Fruit fly (Drosophila melanogaster): Measurements from ENCODE around the gene Tgs1.
A peak's percentile ranks its signal among the peaks of the same experiment; 100 is the strongest.

The Tgs1 gene

dm6 chr3R:18298900-18299321, 43.6 kb downstream of the Tgs1 start, which contains the start of gene Dlc90F (continued):
- TF ChIP-seq tll (GFP tag; optimal IDR thresholded peaks at IDR 0.05) (peak; percentile 7 to 56), CG9876 (GFP tag; optimal IDR thresholded peaks at IDR 0.05) (peak; percentile 82), row (GFP tag; IDR thresholded peaks at IDR 0.05) (peak; percentile 89), CG8089 (GFP tag; optimal IDR thresholded peaks at IDR 0.05) (peak; percentile 59), hth (optimal IDR thresholded peaks at IDR 0.05) (no peak), CG14667 (GFP tag; IDR thresholded peaks at IDR 0.05) (peak; percentile 77), sob (GFP tag; IDR thresholded peaks at IDR 0.05) (peak; percentile 82; the same call in 1 of the 2 replicates), CG14014 (GFP tag; IDR thresholded peaks at IDR 0.05) (peak; percentile 80), Spps (tag; optimal IDR thresholded peaks at IDR 0.05) (no peak), trh (GFP tag; optimal IDR thresholded peaks at IDR 0.05) (no peak), CG10654 (GFP tag; optimal IDR thresholded peaks at IDR 0.05) (peak; percentile 65), CG5245 (GFP tag; optimal IDR thresholded peaks at IDR 0.05) (peak; percentile 23), cato (GFP tag; optimal IDR thresholded peaks at IDR 0.05; ENCODE audit: borderline replicate concordance) (peak; percentile 67), HLHmδ (GFP tag; optimal IDR thresholded peaks at IDR 0.05) (no peak), CG11085 (GFP tag; IDR thresholded peaks at IDR 0.05) (peak; percentile 67; the same call in 1 of the 2 replicates), nerfin-1 (tag; optimal IDR thresholded peaks at IDR 0.05) (no peak), fd96Cb (tag; optimal IDR thresholded peaks at IDR 0.05) (peak; percentile 65), eyg (GFP tag; optimal IDR thresholded peaks at IDR 0.05) (peak; percentile 78), CG32767 (GFP tag; IDR thresholded peaks at IDR 0.05) (0 out of 2 replicates have a peak, but pooled peaks have one; percentile 15), YL-1 (GFP tag; optimal IDR thresholded peaks at IDR 0.05) (peak; percentile 18), mirr (GFP tag; optimal IDR thresholded peaks at IDR 0.05) (no peak), onecut (GFP tag; IDR thresholded peaks at IDR 0.05) (peak; percentile 57), usp (GFP tag; optimal IDR thresholded peaks at IDR 0.05) (no peak), tio (GFP tag; optimal IDR thresholded peaks at IDR 0.05) (peak; percentile 86), CG17385 (GFP tag; optimal IDR thresholded peaks at IDR 0.05) (peak; percentile 32), CG17361 (GFP tag; IDR thresholded peaks at IDR 0.05) (peak; percentile 84), CG1602 (GFP tag; optimal IDR thresholded peaks at IDR 0.05) (peak; percentile 75), lilli (GFP tag; optimal IDR thresholded peaks at IDR 0.05) (peak; percentile 83), Hmx (GFP tag; optimal IDR thresholded peaks at IDR 0.05) (peak; percentile 24), CG7786 (GFP tag; optimal IDR thresholded peaks at IDR 0.05) (peak; percentile 77), Bteb2 (GFP tag; optimal IDR thresholded peaks at IDR 0.05) (peak; percentile 46), Atf-2 (GFP tag; optimal IDR thresholded peaks at IDR 0.05) (peak; percentile 82), CG7271 (tag; optimal IDR thresholded peaks at IDR 0.05) (peak; percentile 40), bsh (GFP tag; optimal IDR thresholded peaks at IDR 0.05) (peak in 1 of 2 experiments; percentile 72), sim (GFP tag; IDR thresholded peaks at IDR 0.05) (no peak), CG15696 (tag; optimal IDR thresholded peaks at IDR 0.05) (peak; percentile 62), Abd-B (GFP tag; optimal IDR thresholded peaks at IDR 0.05) (peak; percentile 95), CG1832 (GFP tag; optimal IDR thresholded peaks at IDR 0.05) (no peak), fu2 (GFP tag; optimal IDR thresholded peaks at IDR 0.05) (peak; percentile 66), CG8281 (tag; optimal IDR thresholded peaks at IDR 0.05) (no peak), gcm (GFP tag; optimal IDR thresholded peaks at IDR 0.05) (no peak), slou (GFP tag; optimal IDR thresholded peaks at IDR 0.05) (peak; percentile 36), pita (GFP tag; optimal IDR thresholded peaks at IDR 0.05) (no peak), CG15479 (GFP tag; optimal IDR thresholded peaks at IDR 0.05) (peak; percentile 43), CG3726 (GFP tag; IDR thresholded peaks at IDR 0.05) (peak; percentile 72; the same call in 1 of the 3 replicates), az2 (GFP tag; optimal IDR thresholded peaks at IDR 0.05) (peak; percentile 78), CG34224 (GFP tag; IDR thresholded peaks at IDR 0.05; ENCODE audit: partially characterized antibody) (no peak), CG3838 (GFP tag; optimal IDR thresholded peaks at IDR 0.05) (peak; percentile 31), CG12104 (GFP tag; optimal IDR thresholded peaks at IDR 0.05) (peak; percentile 12), Hsf (GFP tag; optimal IDR thresholded peaks at IDR 0.05) (peak; percentile 88), Pdp1 (GFP tag; optimal IDR thresholded peaks at IDR 0.05) (peak; percentile 78 to 81)
